Fruit fly (Drosophila melanogaster) whole organism, embryonic: Measurements from ENCODE around the gene CG43295.

Experiments
- CG10147 ChIP-seq: fragments of 200-800 bp; sonication (Bioruptor generic); optimal IDR thresholded peaks from 2 replicates; lab custom pipeline; 2019; ENCODE audit warnings: missing biosample characterization, mild to moderate bottlenecking, missing genetic modification characterization, moderate library complexity
- CG10543 ChIP-seq: fragments of 200-800 bp; sonication (Bioruptor generic); optimal IDR thresholded peaks from 3 replicates; lab custom pipeline; 2017; ENCODE audit warnings: missing biosample characterization, mild to moderate bottlenecking, missing genetic modification characterization, moderate library complexity
- CG11456 ChIP-seq: fragments of 200-800 bp; sonication (Bioruptor generic); IDR thresholded peaks from 3 replicates; pipeline ENCODE4 v1.3.6; 2022; ENCODE audit warnings: missing biosample characterization, missing genetic modification characterization
- CG13424 ChIP-seq: fragments of 200-800 bp; sonication (Bioruptor generic); optimal IDR thresholded peaks from 2 replicates; lab custom pipeline; 2019; ENCODE audit warnings: missing biosample characterization, mild to moderate bottlenecking, missing genetic modification characterization, moderate library complexity
- CG14014 ChIP-seq: fragments of 200-800 bp; sonication (Bioruptor generic); IDR thresholded peaks from 2 replicates; pipeline ENCODE4 v1.3.6; 2022; ENCODE audit warnings: missing biosample characterization, missing genetic modification characterization
- CG15601 ChIP-seq: fragments of 200-800 bp; sonication (Bioruptor generic); optimal IDR thresholded peaks from 3 replicates; lab custom pipeline; 2019; ENCODE audit warnings: missing biosample characterization, mild to moderate bottlenecking, missing genetic modification characterization, moderate library complexity
- CG16779 ChIP-seq: fragments of 200-800 bp; sonication (Bioruptor generic); IDR thresholded peaks from 2 replicates; pipeline ENCODE4 v1.3.6; 2022; ENCODE audit warnings: missing biosample characterization, missing genetic modification characterization
- CG1832 ChIP-seq: fragments of 200-800 bp; sonication (Bioruptor generic); optimal IDR thresholded peaks from 2 replicates; lab custom pipeline; 2017; ENCODE audit warnings: missing biosample characterization, mild to moderate bottlenecking, missing genetic modification characterization, inconsistent platforms
- CG31441 ChIP-seq: fragments of 200-800 bp; sonication (Bioruptor generic); IDR thresholded peaks from 2 replicates; pipeline ENCODE4 v1.3.6; 2022; ENCODE audit warnings: missing biosample characterization, missing genetic modification characterization
- CG3847 ChIP-seq: fragments of 200-800 bp; sonication (Bioruptor generic); IDR thresholded peaks from 2 replicates; pipeline ENCODE4 v1.3.6; 2022; ENCODE audit warnings: missing biosample characterization, missing genetic modification characterization
- CG4404 ChIP-seq: fragments of 200-800 bp; sonication (Bioruptor generic); IDR thresholded peaks from 2 replicates; pipeline ENCODE4 v1.3.6; 2022; ENCODE audit warnings: missing biosample characterization, missing genetic modification characterization
- CG4707 ChIP-seq: fragments of 200-800 bp; sonication (Bioruptor generic); optimal IDR thresholded peaks from 2 replicates; lab custom pipeline; 2018; ENCODE audit warnings: missing biosample characterization, mild to moderate bottlenecking, missing genetic modification characterization, moderate library complexity
- CG6765 ChIP-seq: fragments of 200-800 bp; sonication (Bioruptor generic); optimal IDR thresholded peaks from 3 replicates; lab custom pipeline; 2017; ENCODE audit warnings: missing biosample characterization, mild to moderate bottlenecking, missing genetic modification characterization
- CG8290 ChIP-seq, 3 experiments: fragments of 200-800 bp; sonication (Bioruptor generic); optimal IDR thresholded peaks; 2 replicates each; lab custom pipeline; 2016 to 2019; ENCODE audit warnings: missing biosample characterization in 3 of 3, missing genetic modification characterization in 3 of 3, mild to moderate bottlenecking in 2 of 3, moderate library complexity in 1 of 3
- D ChIP-seq, 2 experiments: fragments of 200-800 bp in 1 of 2; fragments of >200 bp in 1 of 2; sonication (Bioruptor generic) in 1 of 2; optimal IDR thresholded peaks; 2 replicates in 1 of 2; 3 replicates in 1 of 2; lab custom pipeline; 2017; ENCODE audit warnings: mild to moderate bottlenecking in 1 of 2, missing biosample characterization in 1 of 2, missing genetic modification characterization in 1 of 2, missing genetic modification reagents in 1 of 2
- Doc2 ChIP-seq: fragments of 200-800 bp; sonication (Bioruptor generic); IDR thresholded peaks from 2 replicates; pipeline ENCODE4 v1.3.6; 2022; ENCODE audit warnings: missing biosample characterization, missing genetic modification characterization
- Dp ChIP-seq: fragments of 200-800 bp; sonication (Bioruptor generic); optimal IDR thresholded peaks from 2 replicates; lab custom pipeline; 2018; ENCODE audit warnings: missing biosample characterization, mild to moderate bottlenecking, missing genetic modification characterization, moderate library complexity
- Eip74EF ChIP-seq, 2 experiments: fragments of 200-800 bp in 1 of 2; fragments of >200 bp in 1 of 2; sonication (Bioruptor generic) in 1 of 2; optimal IDR thresholded peaks; 2 replicates each; lab custom pipeline; 2017 to 2019; ENCODE audit warnings: missing biosample characterization in 2 of 2, missing genetic modification characterization in 2 of 2, mild to moderate bottlenecking in 1 of 2, moderate library complexity in 1 of 2
- HHEX ChIP-seq: fragments of 200-800 bp; sonication (Bioruptor generic); optimal IDR thresholded peaks from 3 replicates; lab custom pipeline; 2017; ENCODE audit warnings: missing biosample characterization, mild to moderate bottlenecking, missing genetic modification characterization, missing genetic modification reagents
- Hr51 ChIP-seq, 2 experiments: fragments of 200-800 bp; sonication (Bioruptor generic); optimal IDR thresholded peaks; 2 replicates in 1 of 2; 3 replicates in 1 of 2; lab custom pipeline; 2016 to 2018; ENCODE audit warnings: missing biosample characterization in 2 of 2, missing genetic modification characterization in 2 of 2, mild to moderate bottlenecking in 1 of 2, moderate library complexity in 1 of 2
- MESR4 ChIP-seq: fragments of 200-800 bp; sonication (Bioruptor generic); optimal IDR thresholded peaks from 2 replicates; lab custom pipeline; 2018; ENCODE audit warnings: missing biosample characterization, mild to moderate bottlenecking, missing genetic modification characterization, moderate library complexity
- NK7.1 ChIP-seq: fragments of 200-800 bp; sonication (Bioruptor generic); optimal IDR thresholded peaks from 3 replicates; lab custom pipeline; 2016; ENCODE audit warnings: missing biosample characterization, missing genetic modification characterization
- Neu2 ChIP-seq: fragments of 200-800 bp; sonication (Bioruptor generic); optimal IDR thresholded peaks from 3 replicates; lab custom pipeline; 2016; ENCODE audit warnings: missing biosample characterization, missing genetic modification characterization, borderline replicate concordance
- Pdp1 ChIP-seq, 2 experiments: fragments of 200-800 bp; sonication (Bioruptor generic); optimal IDR thresholded peaks; 3 replicates each; lab custom pipeline; 2016; ENCODE audit warnings: missing biosample characterization in 2 of 2, missing genetic modification characterization in 2 of 2, mild to moderate bottlenecking in 1 of 2, moderate library complexity in 1 of 2
- Spps ChIP-seq: fragments of 200-800 bp; sonication (Bioruptor generic); optimal IDR thresholded peaks from 2 replicates; lab custom pipeline; 2018; ENCODE audit warnings: missing biosample characterization, mild to moderate bottlenecking, missing genetic modification characterization
- Trl ChIP-seq, 3 experiments: fragments of >200 bp in 2 of 3; fragments of 200-800 bp in 1 of 3; sonication (Bioruptor generic) in 1 of 3; optimal IDR thresholded peaks; 2 replicates in 1 of 3; 3 replicates in 2 of 3; lab custom pipeline; 2016 to 2017; ENCODE audit warnings: missing biosample characterization in 1 of 3, missing genetic modification characterization in 1 of 3
- bsh ChIP-seq, 2 experiments: fragments of 200-800 bp; sonication (Bioruptor generic); optimal IDR thresholded peaks; 2 replicates each; lab custom pipeline; 2017 to 2018; ENCODE audit warnings: mild to moderate bottlenecking in 2 of 2, missing biosample characterization in 2 of 2, missing genetic modification characterization in 2 of 2, moderate library complexity in 1 of 2
- cg ChIP-seq: fragments of 200-800 bp; sonication (Bioruptor generic); optimal IDR thresholded peaks from 3 replicates; lab custom pipeline; 2019; ENCODE audit warnings: missing biosample characterization, mild to moderate bottlenecking, missing genetic modification characterization, moderate library complexity
- chif ChIP-seq, 2 experiments: fragments of 200-800 bp; sonication (Bioruptor generic); optimal IDR thresholded peaks; 3 replicates each; lab custom pipeline; 2016; ENCODE audit warnings: missing biosample characterization in 2 of 2, missing genetic modification characterization in 2 of 2
- fu2 ChIP-seq: fragments of 200-800 bp; sonication (Bioruptor generic); optimal IDR thresholded peaks from 2 replicates; lab custom pipeline; 2016; ENCODE audit warnings: missing biosample characterization, missing genetic modification characterization
- her ChIP-seq: fragments of 200-800 bp; sonication (Bioruptor generic); optimal IDR thresholded peaks from 2 replicates; lab custom pipeline; 2016; ENCODE audit warnings: missing biosample characterization, missing genetic modification characterization
- inv ChIP-seq: fragments of 200-800 bp; sonication (Bioruptor generic); IDR thresholded peaks from 2 replicates; pipeline ENCODE4 v1.3.6; 2022; ENCODE audit warnings: missing biosample characterization, missing genetic modification characterization; ENCODE audit not compliant: partially characterized antibody
- jumu ChIP-seq: fragments of 200-800 bp; sonication (Bioruptor generic); optimal IDR thresholded peaks from 3 replicates; lab custom pipeline; 2016; ENCODE audit warnings: missing biosample characterization, missing genetic modification characterization
- lbe ChIP-seq: fragments of 200-800 bp; sonication (Bioruptor generic); optimal IDR thresholded peaks from 2 replicates; lab custom pipeline; 2016; ENCODE audit warnings: missing biosample characterization, mild to moderate bottlenecking, missing genetic modification characterization
- lmd ChIP-seq: fragments of 200-800 bp; sonication (Bioruptor generic); IDR thresholded peaks from 2 replicates; pipeline ENCODE4 v1.3.6; 2022; ENCODE audit warnings: missing biosample characterization, missing genetic modification characterization
- lov ChIP-seq, 2 experiments: fragments of 200-800 bp in 1 of 2; fragments of >200 bp in 1 of 2; sonication (Bioruptor generic) in 1 of 2; IDR thresholded peaks in 1 of 2; optimal IDR thresholded peaks in 1 of 2; 2 replicates in 1 of 2; 3 replicates in 1 of 2; pipeline versions ENCODE4 v1.3.6 to Lab custom; 2017 to 2022; ENCODE audit warnings: missing biosample characterization in 1 of 2, missing genetic modification characterization in 1 of 2
- maf-S ChIP-seq: fragments of 200-800 bp; sonication (Bioruptor generic); optimal IDR thresholded peaks from 2 replicates; lab custom pipeline; 2016; ENCODE audit warnings: missing biosample characterization, missing genetic modification characterization
- pfk ChIP-seq: fragments of 200-800 bp; sonication (Bioruptor generic); optimal IDR thresholded peaks from 2 replicates; lab custom pipeline; 2018; ENCODE audit warnings: missing biosample characterization, mild to moderate bottlenecking, missing genetic modification characterization, moderate library complexity
- psq ChIP-seq: fragments of 200-800 bp; sonication (Bioruptor generic); optimal IDR thresholded peaks from 2 replicates; lab custom pipeline; 2017; ENCODE audit warnings: missing biosample characterization, missing genetic modification characterization
- sr ChIP-seq: fragments of 200-800 bp; sonication (Bioruptor generic); IDR thresholded peaks from 3 replicates; pipeline ENCODE4 v1.3.6; 2022; ENCODE audit warnings: missing biosample characterization, missing genetic modification characterization
- stwl ChIP-seq: fragments of 200-800 bp; sonication (Bioruptor generic); optimal IDR thresholded peaks from 3 replicates; lab custom pipeline; 2018; ENCODE audit warnings: missing biosample characterization, mild to moderate bottlenecking, missing genetic modification characterization, moderate library complexity
- tio ChIP-seq: fragments of 200-800 bp; sonication (Bioruptor generic); optimal IDR thresholded peaks from 2 replicates; lab custom pipeline; 2017; ENCODE audit warnings: missing biosample characterization, missing genetic modification characterization, inconsistent platforms
- usp ChIP-seq: fragments of >200 bp; optimal IDR thresholded peaks from 2 replicates; lab custom pipeline; 2017; ENCODE audit warnings: missing biosample characterization, missing genetic modification characterization
- zf30C ChIP-seq: fragments of 200-800 bp; sonication (Bioruptor generic); optimal IDR thresholded peaks from 3 replicates; lab custom pipeline; 2018; ENCODE audit warnings: missing biosample characterization, mild to moderate bottlenecking, missing genetic modification characterization
- zfh1 ChIP-seq: fragments of 200-800 bp; sonication (Bioruptor generic); IDR thresholded peaks from 3 replicates; pipeline ENCODE4 v1.3.6; 2022; ENCODE audit warnings: missing biosample characterization, missing genetic modification characterization

Gene CG43295

DNA sequence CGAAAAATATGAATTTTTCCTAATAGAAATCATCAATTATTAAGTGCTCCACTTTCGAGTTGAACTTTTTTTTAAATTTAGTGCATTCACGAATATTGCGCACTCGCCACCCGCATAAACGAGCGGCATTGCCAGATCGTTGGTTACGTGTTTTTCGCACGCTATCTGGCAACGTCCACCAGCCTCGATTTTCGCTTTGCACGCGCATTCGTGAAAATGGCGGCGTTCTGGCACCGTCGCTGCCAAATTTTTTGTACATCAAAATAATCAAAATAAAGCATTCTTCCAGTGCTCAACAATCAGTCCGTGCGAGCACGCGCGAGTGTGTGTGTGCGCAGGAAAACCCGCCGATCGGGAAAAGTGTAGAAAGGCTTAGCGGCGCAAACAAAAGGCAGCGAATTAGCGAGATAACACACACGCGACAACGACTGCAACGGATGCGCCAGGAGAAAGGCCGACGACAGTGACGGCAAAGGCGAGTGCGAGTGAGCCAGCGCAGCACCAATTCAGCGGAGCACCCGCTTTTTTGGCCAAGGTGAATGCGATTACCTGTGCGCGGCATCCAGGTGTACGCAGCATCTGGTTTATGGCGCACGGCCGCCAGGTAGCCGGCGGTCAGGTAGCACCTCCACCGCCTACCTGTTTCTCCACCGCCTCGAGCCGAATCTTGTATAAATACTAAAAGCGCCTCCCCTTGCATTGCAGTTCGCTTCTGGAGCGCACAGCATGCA, 8.1 kb downstream of the CG43295 start (continued):
- peak; percentile 94 for TF ChIP-seq lbe
- TF ChIP-seq zfh1 (GFP tag; lab: Robert Waterston, UW), result peak; percentile 83
- TF ChIP-seq D (optimal IDR thresholded peaks at IDR 0.05; lab: Kevin White, UChicago), result no peak
- peak; percentile 58 for TF ChIP-seq D (GFP tag; optimal IDR thresholded peaks at IDR 0.05; lab: Kevin White, UChicago)
- peak; percentile 83 for TF ChIP-seq CG11456 (GFP tag; lab: Robert Waterston, UW)
- TF ChIP-seq CG1832, result no peak
- peak; percentile 82 for TF ChIP-seq fu2 (GFP tag; lab: Kevin White, UChicago)
- TF ChIP-seq sr (GFP tag; lab: Robert Waterston, UW), result peak; percentile 26; the same call in 1 of the 3 replicates
- TF ChIP-seq jumu (GFP tag; lab: Kevin White, UChicago), result peak; percentile 85
- TF ChIP-seq lov (optimal IDR thresholded peaks at IDR 0.05; lab: Kevin White, UChicago), result no peak
- TF ChIP-seq lov (GFP tag; IDR thresholded peaks at IDR 0.05; lab: Robert Waterston, UW), result 0 out of 3 replicates have a peak, but pooled peaks have one; percentile 53
- TF ChIP-seq bsh (GFP tag; optimal IDR thresholded peaks at IDR 0.05; lab: Kevin White, UChicago), result peak; percentile 41 to 71
- peak; percentile 81 for TF ChIP-seq cg
- TF ChIP-seq her (GFP tag; lab: Kevin White, UChicago), result peak; percentile 59
- peak; percentile 71 for TF ChIP-seq CG6765
- TF ChIP-seq Neu2 (GFP tag; lab: Kevin White, UChicago), result no peak
- TF ChIP-seq MESR4 (GFP tag; lab: Kevin White, UChicago), result peak; percentile 73
- TF ChIP-seq NK7.1 (GFP tag; lab: Kevin White, UChicago), result peak; percentile 71
- peak; percentile 80 for TF ChIP-seq CG14014 (GFP tag; lab: Robert Waterston, UW)
- peak; percentile 13 for TF ChIP-seq stwl (tag; lab: Kevin White, UChicago)
- peak; percentile 89 for TF ChIP-seq CG3847 (GFP tag; lab: Robert Waterston, UW)
- peak; percentile 84 for TF ChIP-seq CG13424 (tag; lab: Kevin White, UChicago)
- TF ChIP-seq psq (GFP tag; lab: Kevin White, UChicago), result peak; percentile 91
- no peak for TF ChIP-seq CG4707
- TF ChIP-seq HHEX (GFP tag; lab: Kevin White, UChicago), result no peak
- TF ChIP-seq chif (GFP tag; optimal IDR thresholded peaks at IDR 0.05; lab: Kevin White, UChicago), result peak; percentile 75 to 77
- TF ChIP-seq CG10543, result no peak
- no peak for TF ChIP-seq Eip74EF (GFP tag; optimal IDR thresholded peaks at IDR 0.05; lab: Kevin White, UChicago)
- no peak for TF ChIP-seq tio (GFP tag; lab: Kevin White, UChicago)
- TF ChIP-seq CG10147, result peak; percentile 84
- peak; percentile 63 for TF ChIP-seq CG8290 (GFP tag; optimal IDR thresholded peaks at IDR 0.05; lab: Kevin White, UChicago)
- no peak for TF ChIP-seq CG8290 (tag; optimal IDR thresholded peaks at IDR 0.05; lab: Kevin White, UChicago)
- no peak for TF ChIP-seq CG16779 (GFP tag; lab: Robert Waterston, UW)
- peak; percentile 58 for TF ChIP-seq pfk (GFP tag; lab: Kevin White, UChicago)
- TF ChIP-seq inv, result peak; percentile 52
- TF ChIP-seq CG31441 (GFP tag; lab: Robert Waterston, UW), result no peak; the same call in none of the 2 replicates
- TF ChIP-seq zf30C (GFP tag; lab: Kevin White, UChicago), result no peak
- peak; percentile 70 for TF ChIP-seq CG15601 (tag; lab: Kevin White, UChicago)
- TF ChIP-seq maf-S (GFP tag; lab: Kevin White, UChicago), result peak; percentile 82
- TF ChIP-seq usp (GFP tag; lab: Kevin White, UChicago), result no peak
- peak in 1 of 2 experiments; percentile 76 for TF ChIP-seq Hr51 (GFP tag; optimal IDR thresholded peaks at IDR 0.05; lab: Kevin White, UChicago)
- TF ChIP-seq Pdp1 (GFP tag; optimal IDR thresholded peaks at IDR 0.05; lab: Kevin White, UChicago), result peak; percentile 84 to 98
- peak; percentile 82; the same call in 1 of the 2 replicates for TF ChIP-seq lmd
- no peak for TF ChIP-seq Trl (optimal IDR thresholded peaks at IDR 0.05; lab: Kevin White, UChicago)
- peak; percentile 84 for TF ChIP-seq Trl (GFP tag; optimal IDR thresholded peaks at IDR 0.05; lab: Kevin White, UChicago)
- no peak for TF ChIP-seq Doc2 (GFP tag; lab: Robert Waterston, UW)
- TF ChIP-seq CG4404, result peak; percentile 52
- no peak for TF ChIP-seq Spps
- TF ChIP-seq Dp, result peak; percentile 51
